Fruit fly (Drosophila melanogaster): Measurements from ENCODE around the gene tkv.

The tkv gene

DNA sequence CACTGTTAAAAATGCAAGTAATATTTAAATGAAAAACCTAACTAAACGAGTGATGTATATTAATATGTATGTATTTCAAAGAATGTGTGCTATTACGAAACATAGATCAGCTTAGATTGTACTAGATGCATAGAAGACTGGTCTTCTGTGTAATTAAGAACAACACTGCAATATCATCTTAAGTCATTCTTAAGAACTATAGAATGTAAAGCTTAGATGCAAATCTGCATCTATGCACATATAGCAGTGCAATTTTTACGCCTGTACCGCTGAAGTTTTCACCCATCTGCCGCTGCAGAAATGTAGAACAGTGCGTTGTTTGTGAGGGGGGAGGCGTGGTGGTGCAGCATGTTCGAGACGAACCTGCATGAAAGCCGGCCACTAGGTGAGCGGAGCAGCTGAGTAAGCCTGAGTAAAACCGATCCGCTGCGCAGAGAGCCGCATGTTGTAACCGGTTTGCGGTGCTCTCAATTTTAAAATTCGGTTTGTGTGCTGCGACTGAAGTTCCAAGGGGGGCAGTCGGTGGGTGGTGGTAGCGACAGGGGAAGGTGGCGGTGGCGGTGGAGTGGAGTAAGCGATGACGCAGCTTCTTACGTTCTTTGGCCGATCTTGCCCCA, 25.6 kb upstream of the tkv start (continued):
- peak; percentile 38 for TF ChIP-seq CG4820 (GFP tag; optimal IDR thresholded peaks at IDR 0.05)
- TF ChIP-seq stc (GFP tag; IDR thresholded peaks at IDR 0.05): no peak
- no peak for TF ChIP-seq peb (GFP tag; IDR thresholded peaks at IDR 0.05)
- TF ChIP-seq zfh1 (GFP tag; IDR thresholded peaks at IDR 0.05): peak; percentile 44; the same call in 1 of the 3 replicates
- peak; percentile 66 for TF ChIP-seq CG17361 (GFP tag; IDR thresholded peaks at IDR 0.05)
- no peak for TF ChIP-seq sc (optimal IDR thresholded peaks at IDR 0.05)
- TF ChIP-seq sc (GFP tag; optimal IDR thresholded peaks at IDR 0.05): peak; percentile 33
- no peak for TF ChIP-seq BtbVII (GFP tag; optimal IDR thresholded peaks at IDR 0.05)
- peak; percentile 42 for TF ChIP-seq CG2202 (tag; optimal IDR thresholded peaks at IDR 0.05)
- TF ChIP-seq CG1647 (GFP tag; optimal IDR thresholded peaks at IDR 0.05): no peak
- TF ChIP-seq PHDP (tag; optimal IDR thresholded peaks at IDR 0.05): peak; percentile 40
- peak; percentile 53 for TF ChIP-seq CG4424 (GFP tag; optimal IDR thresholded peaks at IDR 0.05)
- no peak for TF ChIP-seq CG11560 (tag; IDR thresholded peaks at IDR 0.05)
- TF ChIP-seq Oli (tag; optimal IDR thresholded peaks at IDR 0.05): peak; percentile 52
- no peak for TF ChIP-seq CG10654 (GFP tag; optimal IDR thresholded peaks at IDR 0.05)
- TF ChIP-seq gem (tag; optimal IDR thresholded peaks at IDR 0.05): peak; percentile 57
- no peak for TF ChIP-seq CG12104 (GFP tag; optimal IDR thresholded peaks at IDR 0.05)
- TF ChIP-seq CG32772 (GFP tag; IDR thresholded peaks at IDR 0.05): no peak
- no peak for TF ChIP-seq Six4 (GFP tag; optimal IDR thresholded peaks at IDR 0.05)
- peak; percentile 79 for TF ChIP-seq nom (GFP tag; optimal IDR thresholded peaks at IDR 0.05)
- peak; percentile 72 for TF ChIP-seq CG18262 (tag; optimal IDR thresholded peaks at IDR 0.05)
- peak; percentile 29 for TF ChIP-seq CG30403 (GFP tag; optimal IDR thresholded peaks at IDR 0.05)
- no peak for TF ChIP-seq dysf (GFP tag; IDR thresholded peaks at IDR 0.05)
- no peak for TF ChIP-seq hkb (optimal IDR thresholded peaks at IDR 0.05)
- no peak for TF ChIP-seq hkb (GFP tag; IDR thresholded peaks at IDR 0.05)
- TF ChIP-seq ato (GFP tag; IDR thresholded peaks at IDR 0.05; ENCODE audit: partially characterized antibody): 0 out of 2 replicates have a peak, but pooled peaks have one; percentile 10
- TF ChIP-seq CG14014 (GFP tag; IDR thresholded peaks at IDR 0.05): no peak
- TF ChIP-seq CG10209 (GFP tag; optimal IDR thresholded peaks at IDR 0.05): peak; percentile 10
- TF ChIP-seq CG1603 (tag; optimal IDR thresholded peaks at IDR 0.05): peak; percentile 14
- TF ChIP-seq Ssrp (tag; optimal IDR thresholded peaks at IDR 0.05): peak; percentile 42
- TF ChIP-seq CG32532 (GFP tag; IDR thresholded peaks at IDR 0.05): 0 out of 2 replicates have a peak, but pooled peaks have one; percentile 23
- TF ChIP-seq CG13296 (GFP tag; optimal IDR thresholded peaks at IDR 0.05): no peak
- no peak for TF ChIP-seq ewg (GFP tag; optimal IDR thresholded peaks at IDR 0.05)
- TF ChIP-seq CG8388 (GFP tag; optimal IDR thresholded peaks at IDR 0.05): peak; percentile 26
- peak; percentile 29 for TF ChIP-seq CG6654 (GFP tag; optimal IDR thresholded peaks at IDR 0.05)
- TF ChIP-seq jing (GFP tag; optimal IDR thresholded peaks at IDR 0.05): no peak
- peak; percentile 16 for TF ChIP-seq CG17829 (tag; optimal IDR thresholded peaks at IDR 0.05)
- TF ChIP-seq lola (GFP tag; optimal IDR thresholded peaks at IDR 0.05): peak in 1 of 3 experiments; percentile 61
- peak; percentile 30; the same call in 1 of the 3 replicates for TF ChIP-seq Mrtf (GFP tag; IDR thresholded peaks at IDR 0.05)
- no peak for TF ChIP-seq sima (GFP tag; optimal IDR thresholded peaks at IDR 0.05)
- TF ChIP-seq CG18599 (GFP tag; optimal IDR thresholded peaks at IDR 0.05): no peak
- TF ChIP-seq bsh (GFP tag; optimal IDR thresholded peaks at IDR 0.05): peak; percentile 76 to 87
- peak; percentile 18 for TF ChIP-seq CG6254 (GFP tag; optimal IDR thresholded peaks at IDR 0.05)
- no peak for TF ChIP-seq CG8290 (GFP tag; optimal IDR thresholded peaks at IDR 0.05)
- TF ChIP-seq CG8290 (tag; optimal IDR thresholded peaks at IDR 0.05): no peak
- TF ChIP-seq hbn (GFP tag; IDR thresholded peaks at IDR 0.05; ENCODE audit: partially characterized antibody): no peak
- peak; percentile 8 for TF ChIP-seq CG1602 (GFP tag; optimal IDR thresholded peaks at IDR 0.05)
- TF ChIP-seq CG5180 (GFP tag; optimal IDR thresholded peaks at IDR 0.05): peak; percentile 99
- TF ChIP-seq vfl (GFP tag; optimal IDR thresholded peaks at IDR 0.05): no peak
- peak; percentile 43 for TF ChIP-seq trem (tag; optimal IDR thresholded peaks at IDR 0.05)
